Worm (Caenorhabditis elegans) whole organism, L2 larva: ENCODE data around the gene egrh-3.

Source experiments
- C34F6.9 ChIP-seq: fragments of 150-350 bp; optimal IDR thresholded peaks from 2 replicates; lab custom pipeline; 2014; ENCODE audit warnings: missing biosample characterization, missing genetic modification characterization
- R02D3.7 ChIP-seq: fragments of 150-350 bp; optimal IDR thresholded peaks from 2 replicates; lab custom pipeline; 2014; ENCODE audit warnings: missing biosample characterization, missing genetic modification characterization
- Y55F3AM.14 ChIP-seq: fragments of 200-800 bp; sonication (Bioruptor generic); optimal IDR thresholded peaks from 2 replicates; lab custom pipeline; 2018; ENCODE audit warnings: mild to moderate bottlenecking, missing genetic modification characterization, missing compliant biosample characterization
- alr-1 ChIP-seq: fragments of 150-350 bp; optimal IDR thresholded peaks from 2 replicates; lab custom pipeline; 2014; ENCODE audit warnings: missing biosample characterization, missing genetic modification characterization
- aly-2 ChIP-seq: fragments of 150-350 bp; optimal IDR thresholded peaks from 2 replicates; lab custom pipeline; 2014; ENCODE audit warnings: missing biosample characterization, missing genetic modification characterization
- blmp-1 ChIP-seq: sonication (generic microtip); optimal IDR thresholded peaks from 2 replicates; lab custom pipeline; 2017; ENCODE audit warnings: missing genetic modification characterization, mild to moderate bottlenecking, missing compliant biosample characterization, antibody characterized with exemption, moderate library complexity; ENCODE audit not compliant: insufficient read depth
- ceh-82 ChIP-seq: fragments of 150-350 bp; optimal IDR thresholded peaks from 2 replicates; lab custom pipeline; 2014; ENCODE audit warnings: missing biosample characterization, missing genetic modification characterization
- crh-2 ChIP-seq: sonication (generic microtip); optimal IDR thresholded peaks from 2 replicates; lab custom pipeline; 2017; ENCODE audit warnings: missing biosample characterization, missing genetic modification characterization
- egl-27 ChIP-seq: sonication (generic microtip); optimal IDR thresholded peaks from 3 replicates; lab custom pipeline; 2017; ENCODE audit warnings: missing biosample characterization, missing genetic modification reagents, missing genetic modification characterization
- elt-1 ChIP-seq: fragments of 150-350 bp; optimal IDR thresholded peaks from 2 replicates; lab custom pipeline; 2014; ENCODE audit warnings: missing biosample characterization, missing genetic modification characterization
- elt-3 ChIP-seq: sonication (generic microtip); optimal IDR thresholded peaks from 2 replicates; lab custom pipeline; 2017; ENCODE audit warnings: missing biosample characterization, missing genetic modification characterization
- fos-1 ChIP-seq: fragments of 150-350 bp; optimal IDR thresholded peaks from 2 replicates; lab custom pipeline; 2014; ENCODE audit warnings: missing biosample characterization, missing genetic modification characterization
- gmeb-1 ChIP-seq: fragments of 150-350 bp; optimal IDR thresholded peaks from 2 replicates; lab custom pipeline; 2014; ENCODE audit warnings: missing biosample characterization, missing genetic modification characterization
- lin-11 ChIP-seq: fragments of 150-350 bp; sonication (generic microtip); optimal IDR thresholded peaks from 2 replicates; lab custom pipeline; 2014; ENCODE audit warnings: missing biosample characterization, missing genetic modification characterization, inconsistent platforms, mixed read lengths
- lin-39 ChIP-seq: fragments of 150-350 bp; optimal IDR thresholded peaks from 2 replicates; lab custom pipeline; 2014; ENCODE audit warnings: missing biosample characterization, missing genetic modification reagents, missing genetic modification characterization
- lsy-2 ChIP-seq, 2 experiments: fragments of 150-350 bp in 1 of 2; sonication (generic microtip) in 1 of 2; optimal IDR thresholded peaks; 2 replicates each; lab custom pipeline; 2014 to 2017; ENCODE audit warnings: missing biosample characterization in 2 of 2, missing genetic modification characterization in 2 of 2
- mab-5 ChIP-seq: fragments of 150-350 bp; optimal IDR thresholded peaks from 2 replicates; lab custom pipeline; 2014; ENCODE audit warnings: missing biosample characterization, missing genetic modification characterization
- mbf-1 ChIP-seq: sonication (generic microtip); optimal IDR thresholded peaks from 2 replicates; lab custom pipeline; 2017; ENCODE audit warnings: missing biosample characterization, missing genetic modification characterization
- mdl-1 ChIP-seq, 2 experiments: fragments of 150-350 bp in 1 of 2; sonication (generic microtip) in 1 of 2; optimal IDR thresholded peaks; 2 replicates each; lab custom pipeline; 2017; ENCODE audit warnings: missing biosample characterization in 2 of 2, missing genetic modification characterization in 2 of 2
- nhr-10 ChIP-seq: sonication (generic microtip); optimal IDR thresholded peaks from 2 replicates; lab custom pipeline; 2017; ENCODE audit warnings: missing biosample characterization, missing genetic modification characterization
- nhr-11 ChIP-seq: fragments of 150-350 bp; optimal IDR thresholded peaks from 2 replicates; lab custom pipeline; 2014; ENCODE audit warnings: missing biosample characterization, missing genetic modification characterization
- nhr-12 ChIP-seq: fragments of 150-350 bp; optimal IDR thresholded peaks from 2 replicates; lab custom pipeline; 2014; ENCODE audit warnings: missing biosample characterization, missing genetic modification characterization
- nhr-129 ChIP-seq: fragments of 150-350 bp; optimal IDR thresholded peaks from 2 replicates; lab custom pipeline; 2014; ENCODE audit warnings: missing biosample characterization, missing genetic modification characterization
- nhr-21 ChIP-seq: fragments of 150-350 bp; optimal IDR thresholded peaks from 2 replicates; lab custom pipeline; 2014; ENCODE audit warnings: missing biosample characterization, missing genetic modification characterization
- nhr-23 ChIP-seq: fragments of 150-350 bp; optimal IDR thresholded peaks from 2 replicates; lab custom pipeline; 2014; ENCODE audit warnings: missing biosample characterization, missing genetic modification reagents, missing genetic modification characterization
- nhr-25 ChIP-seq: fragments of 150-350 bp; sonication (generic microtip); optimal IDR thresholded peaks from 3 replicates; lab custom pipeline; 2014; ENCODE audit warnings: missing biosample characterization, missing genetic modification characterization
- nhr-6 ChIP-seq: fragments of 150-350 bp; optimal IDR thresholded peaks from 2 replicates; lab custom pipeline; 2014; ENCODE audit warnings: missing biosample characterization, missing genetic modification characterization
- nhr-77 ChIP-seq: fragments of 150-350 bp; optimal IDR thresholded peaks from 2 replicates; lab custom pipeline; 2014; ENCODE audit warnings: missing biosample characterization, missing genetic modification characterization
- skn-1 ChIP-seq: sonication (generic microtip); optimal IDR thresholded peaks from 2 replicates; lab custom pipeline; 2017; ENCODE audit warnings: missing biosample characterization, missing genetic modification characterization
- sma-9 ChIP-seq, 2 experiments: fragments of 150-350 bp in 1 of 2; sonication (generic microtip) in 1 of 2; optimal IDR thresholded peaks; 2 replicates each; lab custom pipeline; 2014 to 2016; ENCODE audit warnings: missing genetic modification characterization in 2 of 2, mild to moderate bottlenecking in 1 of 2, missing biosample characterization in 1 of 2, missing compliant biosample characterization in 1 of 2, missing genetic modification reagents in 1 of 2, moderate library complexity in 1 of 2
- unc-39 ChIP-seq: fragments of 150-350 bp; optimal IDR thresholded peaks from 2 replicates; lab custom pipeline; 2014; ENCODE audit warnings: missing biosample characterization, missing genetic modification characterization
- unc-55 ChIP-seq: fragments of 150-350 bp; sonication (generic microtip); optimal IDR thresholded peaks from 3 replicates; lab custom pipeline; 2014; ENCODE audit warnings: missing biosample characterization, missing genetic modification reagents, missing genetic modification characterization
- unc-62 ChIP-seq: fragments of 150-350 bp; optimal IDR thresholded peaks from 2 replicates; lab custom pipeline; 2014; ENCODE audit warnings: missing biosample characterization, missing genetic modification reagents, missing genetic modification characterization
- zag-1 ChIP-seq: fragments of 150-350 bp; optimal IDR thresholded peaks from 2 replicates; lab custom pipeline; 2014; ENCODE audit warnings: missing biosample characterization, missing genetic modification characterization
- ztf-11 ChIP-seq: sonication (generic microtip); optimal IDR thresholded peaks from 2 replicates; lab custom pipeline; 2017; ENCODE audit warnings: missing biosample characterization, missing genetic modification characterization

Gene egrh-3

DNA sequence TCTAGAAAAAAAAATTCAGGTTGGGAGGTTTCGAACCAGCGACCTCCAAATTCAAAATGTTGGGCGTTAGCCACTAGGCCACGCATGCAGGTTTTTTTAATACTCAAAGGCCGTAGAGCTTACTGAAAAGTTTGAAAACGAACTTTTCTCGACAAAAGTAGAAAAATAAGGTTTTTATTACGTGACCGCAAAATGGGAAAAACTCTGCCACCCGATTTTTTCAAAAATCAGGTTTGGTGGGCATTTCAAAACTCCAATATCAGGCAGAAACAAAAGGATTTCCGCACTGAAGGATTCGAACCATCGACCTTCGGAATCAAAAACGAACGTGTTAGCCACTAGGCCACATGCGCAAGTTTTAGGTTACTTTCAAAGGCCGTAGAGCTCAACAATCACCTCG, 29.8 kb downstream of the egrh-3 start:
- no peak for TF ChIP-seq ceh-82 (tag; lab: Kevin White, UChicago)
- TF ChIP-seq nhr-11 (tag; lab: Kevin White, UChicago): no peak
- no peak for TF ChIP-seq nhr-77
- no peak for TF ChIP-seq aly-2
- no peak for TF ChIP-seq nhr-6 (tag; lab: Kevin White, UChicago)
- no peak for TF ChIP-seq gmeb-1
- TF ChIP-seq unc-62 (GFP tag; lab: Kevin White, UChicago): no peak
- TF ChIP-seq, all 48 proteins: peak for 0

DNA sequence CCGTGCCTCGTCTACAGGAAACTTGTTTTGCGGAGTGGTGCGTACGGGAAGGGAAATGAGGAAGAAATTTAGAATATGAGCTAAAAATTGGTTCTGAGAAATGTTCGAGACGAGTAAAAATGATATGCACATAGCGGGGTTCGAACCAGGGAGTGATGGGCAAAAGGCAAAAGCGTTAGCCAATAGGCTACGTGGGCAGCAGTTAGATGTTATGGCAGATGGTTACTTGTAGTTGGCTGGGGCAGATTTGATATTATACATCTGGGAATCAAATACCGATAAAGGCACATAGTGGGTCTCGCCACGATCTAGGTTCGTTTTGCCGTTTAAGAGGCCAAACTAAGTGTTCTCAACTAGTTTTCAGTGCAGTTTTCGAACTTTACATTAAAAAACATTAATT, 31.3 kb downstream of the egrh-3 start:
- TF ChIP-seq nhr-129 (tag; lab: Kevin White, UChicago) (no peak), zag-1 (no peak), blmp-1 (no peak), lin-11 (tag; lab: Kevin White, UChicago) (no peak), lin-39 (tag; lab: Kevin White, UChicago) (no peak), egl-27 (tag; lab: Kevin White, UChicago) (no peak), unc-55 (GFP tag; lab: Kevin White, UChicago) (no peak), mab-5 (tag; lab: Kevin White, UChicago) (no peak), sma-9 (GFP tag; optimal IDR thresholded peaks at IDR 0.05; lab: Kevin White, UChicago) (no peak), sma-9 (tag; optimal IDR thresholded peaks at IDR 0.05; lab: Kevin White, UChicago) (no peak), elt-1 (tag; lab: Kevin White, UChicago) (no peak), ceh-82 (tag; lab: Kevin White, UChicago) (no peak), C34F6.9 (tag; lab: Kevin White, UChicago) (no peak), nhr-23 (no peak), alr-1 (tag; lab: Kevin White, UChicago) (no peak), ztf-11 (no peak)

DNA sequence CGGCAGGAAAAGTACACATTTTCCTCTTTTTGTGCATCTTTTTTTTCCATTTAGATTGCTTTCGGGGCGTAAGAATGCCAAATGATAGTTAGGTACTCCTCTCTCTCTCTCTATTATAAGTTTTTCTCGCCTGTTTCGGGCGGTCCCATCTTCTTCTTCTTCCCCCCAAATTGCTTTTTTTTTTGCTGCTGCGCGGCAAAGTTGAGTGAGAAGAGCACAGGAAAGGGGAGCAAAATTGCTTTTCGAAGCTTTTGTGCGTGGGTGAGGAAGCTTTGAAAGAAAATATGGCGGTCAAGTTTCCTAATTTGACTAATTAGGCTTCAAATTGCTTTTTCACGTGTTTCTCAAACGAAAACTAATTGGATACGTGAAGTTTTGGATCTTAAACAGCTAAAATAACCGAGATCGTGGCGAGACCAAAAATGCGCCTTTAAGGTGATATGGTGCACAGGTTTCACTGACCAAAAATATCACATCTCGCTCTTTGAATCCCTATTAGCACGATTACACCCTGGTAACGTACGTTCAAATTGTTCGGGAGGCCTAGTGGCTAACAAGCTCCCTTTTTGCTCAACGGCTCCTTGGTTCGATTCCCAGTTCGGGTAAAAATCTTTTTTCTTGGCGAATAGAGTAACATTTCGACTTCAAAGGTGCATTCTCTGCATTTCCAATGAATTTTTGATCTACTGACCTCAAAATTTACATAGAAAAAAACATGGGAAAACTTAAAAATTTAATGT, 32.0 kb downstream of the egrh-3 start:
- TF ChIP-seq elt-1 (tag; lab: Kevin White, UChicago): no peak
- no peak for TF ChIP-seq nhr-25 (tag; lab: Kevin White, UChicago)
- no peak for TF ChIP-seq nhr-10 (tag; lab: Kevin White, UChicago)
- no peak for TF ChIP-seq skn-1
- no peak for TF ChIP-seq R02D3.7 (tag; lab: Kevin White, UChicago)
- no peak for TF ChIP-seq nhr-77
- no peak for TF ChIP-seq Y55F3AM.14
- TF ChIP-seq lin-11 (tag; lab: Kevin White, UChicago): no peak
- TF ChIP-seq mbf-1 (tag; lab: Kevin White, UChicago): no peak
- no peak for TF ChIP-seq lsy-2 (tag; optimal IDR thresholded peaks at IDR 0.05; lab: Kevin White, UChicago)
- TF ChIP-seq nhr-6 (tag; lab: Kevin White, UChicago): no peak
- TF ChIP-seq nhr-21 (tag; lab: Kevin White, UChicago): no peak
- no peak for TF ChIP-seq gmeb-1
- TF ChIP-seq nhr-12 (tag; lab: Kevin White, UChicago): no peak
- TF ChIP-seq unc-39 (tag; lab: Kevin White, UChicago): no peak

DNA sequence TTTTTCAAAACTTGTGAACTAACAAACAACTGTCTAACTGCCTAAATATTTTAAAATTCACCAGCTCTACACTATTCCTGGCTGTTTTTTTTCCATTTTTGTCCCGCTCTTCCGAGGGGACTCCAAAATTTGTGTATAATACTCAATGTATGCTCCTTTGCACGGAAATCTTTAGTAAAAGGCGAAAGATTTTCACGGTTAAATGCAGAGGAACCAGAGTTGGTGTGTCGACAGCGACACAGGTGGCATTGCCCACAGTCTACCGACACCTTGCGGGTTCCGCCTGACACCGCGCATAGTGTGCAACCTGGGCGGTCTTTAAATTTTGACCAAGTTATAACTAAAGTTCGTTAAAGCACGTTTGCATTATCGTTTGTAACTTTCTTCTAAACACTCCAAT, 33.6 kb downstream of the egrh-3 start:
- TF ChIP-seq C34F6.9 (tag; lab: Kevin White, UChicago): no peak
- no peak for TF ChIP-seq mdl-1 (tag; optimal IDR thresholded peaks at IDR 0.05; lab: Kevin White, UChicago)
- no peak for TF ChIP-seq lin-39 (tag; lab: Kevin White, UChicago)
- TF ChIP-seq mbf-1 (tag; lab: Kevin White, UChicago): no peak
- TF ChIP-seq skn-1: no peak
- TF ChIP-seq crh-2 (tag; lab: Kevin White, UChicago): no peak
- no peak for TF ChIP-seq nhr-10 (tag; lab: Kevin White, UChicago)
- TF ChIP-seq mab-5 (tag; lab: Kevin White, UChicago): no peak
- no peak for TF ChIP-seq elt-3 (tag; lab: Kevin White, UChicago)
- TF ChIP-seq fos-1: no peak
- TF ChIP-seq alr-1 (tag; lab: Kevin White, UChicago): no peak
